Fruit fly (Drosophila melanogaster): ENCODE measurements around the gene IP3K2.
A peak's percentile ranks its signal among the peaks of the same experiment; 100 is the strongest.

IP3K2 gene

dm6 chrX:13274429-13275095 is 28.9 kb upstream of the IP3K2 start (continued):
- TF ChIP-seq Hr39 (optimal IDR thresholded peaks at IDR 0.05) (no peak), CG7357 (GFP tag; IDR thresholded peaks at IDR 0.05) (0 out of 3 replicates have a peak, but pooled peaks have one; percentile 41), C15 (GFP tag; IDR thresholded peaks at IDR 0.05) (no peak), CG12659 (GFP tag; optimal IDR thresholded peaks at IDR 0.05) (peak; percentile 49), sim (GFP tag; IDR thresholded peaks at IDR 0.05) (0 out of 2 replicates have a peak, but pooled peaks have one; percentile 5), jigr1 (GFP tag; IDR thresholded peaks at IDR 0.05) (0 out of 3 replicates have a peak, but pooled peaks have one; percentile 48), Nf-YB (GFP tag; optimal IDR thresholded peaks at IDR 0.05) (peak; percentile 22), Eip74EF (GFP tag; optimal IDR thresholded peaks at IDR 0.05) (peak in 1 of 2 experiments; percentile 59), Sry-β (GFP tag; optimal IDR thresholded peaks at IDR 0.05) (no peak), Myb (GFP tag; optimal IDR thresholded peaks at IDR 0.05) (no peak), CG14965 (GFP tag; optimal IDR thresholded peaks at IDR 0.05; ENCODE audit: borderline replicate concordance) (no peak)

- TF ChIP-seq toy (GFP tag; IDR thresholded peaks at IDR 0.05), result no peak
- peak; percentile 3 for TF ChIP-seq org-1 (GFP tag; optimal IDR thresholded peaks at IDR 0.05)
- TF ChIP-seq mam (GFP tag; optimal IDR thresholded peaks at IDR 0.05), result no peak
- TF ChIP-seq CG3847 (GFP tag; IDR thresholded peaks at IDR 0.05), result 0 out of 2 replicates have a peak, but pooled peaks have one; percentile 37
- peak; percentile 10 for TF ChIP-seq nerfin-1 (tag; optimal IDR thresholded peaks at IDR 0.05)
- no peak for TF ChIP-seq nerfin-2 (GFP tag; IDR thresholded peaks at IDR 0.05; ENCODE audit: partially characterized antibody)
- TF ChIP-seq Dbx (GFP tag; IDR thresholded peaks at IDR 0.05), result peak; percentile 16; the same call in 1 of the 3 replicates
- no peak for TF ChIP-seq Lhr (GFP tag; optimal IDR thresholded peaks at IDR 0.05)
- no peak for TF ChIP-seq C15 (GFP tag; IDR thresholded peaks at IDR 0.05)
- TF ChIP-seq ranshi (GFP tag; IDR thresholded peaks at IDR 0.05), result 0 out of 2 replicates have a peak, but pooled peaks have one; percentile 30
- peak; percentile 12 for TF ChIP-seq CG6683 (GFP tag; optimal IDR thresholded peaks at IDR 0.05)
- no peak for TF ChIP-seq salm (tag; optimal IDR thresholded peaks at IDR 0.05)
- peak; percentile 54 for TF ChIP-seq CG9932 (GFP tag; IDR thresholded peaks at IDR 0.05)
- TF ChIP-seq Trl (optimal IDR thresholded peaks at IDR 0.05), result peak in 1 of 2 experiments; percentile 4
- no peak for TF ChIP-seq Trl (GFP tag; optimal IDR thresholded peaks at IDR 0.05)
- peak; percentile 33 for TF ChIP-seq CG15011 (GFP tag; optimal IDR thresholded peaks at IDR 0.05)
- peak; percentile 47 for TF ChIP-seq lab (GFP tag; optimal IDR thresholded peaks at IDR 0.05)
- no peak for TF ChIP-seq CG3838 (GFP tag; optimal IDR thresholded peaks at IDR 0.05)
- TF ChIP-seq CG17361 (GFP tag; IDR thresholded peaks at IDR 0.05), result peak; percentile 70; the same call in 2 of the 3 replicates
- peak; percentile 37 for TF ChIP-seq tin (GFP tag; optimal IDR thresholded peaks at IDR 0.05)
- TF ChIP-seq lmd (GFP tag; IDR thresholded peaks at IDR 0.05), result peak; percentile 63
- no peak for TF ChIP-seq ERR (GFP tag; optimal IDR thresholded peaks at IDR 0.05)
- no peak for TF ChIP-seq Opbp (GFP tag; IDR thresholded peaks at IDR 0.05; ENCODE audit: partially characterized antibody)
- TF ChIP-seq sob (GFP tag; IDR thresholded peaks at IDR 0.05), result no peak
- TF ChIP-seq Hand (GFP tag; optimal IDR thresholded peaks at IDR 0.05), result peak; percentile 14
- TF ChIP-seq Abd-B (GFP tag; optimal IDR thresholded peaks at IDR 0.05), result peak; percentile 10
- peak; percentile 68 for TF ChIP-seq CG11504 (tag; optimal IDR thresholded peaks at IDR 0.05)
- TF ChIP-seq gce (GFP tag; IDR thresholded peaks at IDR 0.05), result no peak
- TF ChIP-seq dmrt11E (tag; optimal IDR thresholded peaks at IDR 0.05), result peak; percentile 57
- peak; percentile 40 for TF ChIP-seq CG10147 (GFP tag; optimal IDR thresholded peaks at IDR 0.05)
- TF ChIP-seq Chrac-16 (GFP tag; optimal IDR thresholded peaks at IDR 0.05), result peak; percentile 30
- peak; percentile 13 for TF ChIP-seq CG12155 (GFP tag; optimal IDR thresholded peaks at IDR 0.05)
- no peak for TF ChIP-seq Eip74EF (GFP tag; optimal IDR thresholded peaks at IDR 0.05)
- TF ChIP-seq D19B (GFP tag; optimal IDR thresholded peaks at IDR 0.05), result peak; percentile 16
- no peak for TF ChIP-seq Mad (GFP tag; optimal IDR thresholded peaks at IDR 0.05)
- TF ChIP-seq CG18619 (GFP tag; optimal IDR thresholded peaks at IDR 0.05), result peak; percentile 19
- TF ChIP-seq Oli (tag; optimal IDR thresholded peaks at IDR 0.05), result peak; percentile 75
- 0 out of 2 replicates have a peak, but pooled peaks have one; percentile 2 for TF ChIP-seq ap (GFP tag; IDR thresholded peaks at IDR 0.05)
- no peak for TF ChIP-seq bowl (GFP tag; IDR thresholded peaks at IDR 0.05)
Measured at dm6 chrX:13275139-13275538, 28.3 kb upstream of the IP3K2 start.

Data from whole organism, embryonic.